Fruit fly (Drosophila melanogaster): Measurements from ENCODE around the gene Coq3.

dm6 chr2L:21142501-21142849 lies 15.9 kb downstream of the Coq3 start:
- TF ChIP-seq CG13424 (tag; optimal IDR thresholded peaks at IDR 0.05), result no peak
- no peak for TF ChIP-seq Aef1 (GFP tag; IDR thresholded peaks at IDR 0.05)
- no peak for TF ChIP-seq CG12236 (GFP tag; optimal IDR thresholded peaks at IDR 0.05)
- TF ChIP-seq ash1 (GFP tag; optimal IDR thresholded peaks at IDR 0.05), result no peak
- no peak for TF ChIP-seq CG7745 (tag; optimal IDR thresholded peaks at IDR 0.05)
- TF ChIP-seq NC2α (GFP tag; optimal IDR thresholded peaks at IDR 0.05), result no peak
- TF ChIP-seq gsb (GFP tag; IDR thresholded peaks at IDR 0.05), result no peak
- TF ChIP-seq CG10543 (GFP tag; optimal IDR thresholded peaks at IDR 0.05), result no peak
- no peak for TF ChIP-seq usp (GFP tag; optimal IDR thresholded peaks at IDR 0.05)

Data from whole organism, embryonic.